Worm (Caenorhabditis elegans) whole organism, mixed stage, embryonic: Measurements from ENCODE around the gene lnp-1.

Source experiments
- M03D4.4 ChIP-seq: sonication (generic microtip); optimal IDR thresholded peaks from 2 replicates; lab custom pipeline; 2017; ENCODE audit warnings: mild to moderate bottlenecking, missing genetic modification characterization, missing compliant biosample characterization
- bed-3 ChIP-seq: fragments of 200-800 bp; sonication (Bioruptor generic); optimal IDR thresholded peaks from 3 replicates; lab custom pipeline; 2018; ENCODE audit warnings: mild to moderate bottlenecking, missing genetic modification characterization, moderate library complexity, missing compliant biosample characterization
- ceh-39 ChIP-seq: fragments of 150-350 bp; optimal IDR thresholded peaks from 2 replicates; lab custom pipeline; 2014; ENCODE audit warnings: missing biosample characterization, missing genetic modification characterization
- ceh-43 ChIP-seq: fragments of 200-800 bp; sonication (Bioruptor generic); optimal IDR thresholded peaks from 2 replicates; lab custom pipeline; 2018; ENCODE audit warnings: mild to moderate bottlenecking, missing genetic modification characterization, moderate library complexity, missing compliant biosample characterization
- ceh-83 ChIP-seq: fragments of 200-800 bp; sonication (Bioruptor generic); optimal IDR thresholded peaks from 2 replicates; lab custom pipeline; 2018; ENCODE audit warnings: mild to moderate bottlenecking, missing genetic modification characterization, missing compliant biosample characterization
- cnd-1 ChIP-seq: fragments of 200-800 bp; sonication (Bioruptor generic); optimal IDR thresholded peaks from 2 replicates; lab custom pipeline; 2018; ENCODE audit warnings: mild to moderate bottlenecking, missing genetic modification characterization, missing compliant biosample characterization
- drap-1 ChIP-seq: fragments of 200-800 bp; sonication (Bioruptor generic); optimal IDR thresholded peaks from 3 replicates; lab custom pipeline; 2018; ENCODE audit warnings: mild to moderate bottlenecking, missing genetic modification characterization, missing compliant biosample characterization
- elt-1 ChIP-seq: sonication (generic microtip); optimal IDR thresholded peaks from 2 replicates; lab custom pipeline; 2017; ENCODE audit warnings: missing genetic modification characterization, mild to moderate bottlenecking, missing compliant biosample characterization, antibody characterized with exemption, moderate library complexity, borderline replicate concordance; ENCODE audit not compliant: insufficient read depth
- flh-1 ChIP-seq: fragments of 200-800 bp; sonication (Bioruptor generic); optimal IDR thresholded peaks from 2 replicates; lab custom pipeline; 2018; ENCODE audit warnings: mild to moderate bottlenecking, missing genetic modification characterization, moderate library complexity, missing compliant biosample characterization
- ham-2 ChIP-seq: fragments of 200-800 bp; sonication (Bioruptor generic); optimal IDR thresholded peaks from 2 replicates; lab custom pipeline; 2018; ENCODE audit warnings: mild to moderate bottlenecking, missing genetic modification characterization, missing compliant biosample characterization
- hlh-1 ChIP-seq: fragments of 150-350 bp; optimal IDR thresholded peaks from 2 replicates; lab custom pipeline; 2014; ENCODE audit warnings: missing biosample characterization, missing genetic modification reagents, missing genetic modification characterization
- lin-13 ChIP-seq: fragments of 150-350 bp; optimal IDR thresholded peaks from 2 replicates; lab custom pipeline; 2014; ENCODE audit warnings: missing biosample characterization, missing genetic modification characterization
- lin-32 ChIP-seq: fragments of 200-800 bp; sonication (Bioruptor generic); optimal IDR thresholded peaks from 2 replicates; lab custom pipeline; 2018; ENCODE audit warnings: mild to moderate bottlenecking, missing genetic modification characterization, missing compliant biosample characterization
- lsy-2 ChIP-seq: fragments of 150-350 bp; optimal IDR thresholded peaks from 2 replicates; lab custom pipeline; 2014; ENCODE audit warnings: missing biosample characterization, missing genetic modification characterization
- mab-5 ChIP-seq: fragments of 150-350 bp; optimal IDR thresholded peaks from 2 replicates; lab custom pipeline; 2014; ENCODE audit warnings: missing biosample characterization, missing genetic modification characterization
- mep-1 ChIP-seq: fragments of 150-350 bp; optimal IDR thresholded peaks from 2 replicates; lab custom pipeline; 2017; ENCODE audit warnings: missing biosample characterization, missing genetic modification reagents, missing genetic modification characterization, inconsistent platforms
- mls-2 ChIP-seq: sonication (generic microtip); optimal IDR thresholded peaks from 2 replicates; lab custom pipeline; 2016; ENCODE audit warnings: mild to moderate bottlenecking, missing genetic modification characterization, moderate library complexity, missing compliant biosample characterization
- nhr-12 ChIP-seq: fragments of 150-350 bp; optimal IDR thresholded peaks from 2 replicates; lab custom pipeline; 2014; ENCODE audit warnings: missing biosample characterization, missing genetic modification characterization
- nhr-2 ChIP-seq: fragments of 150-350 bp; optimal IDR thresholded peaks from 2 replicates; lab custom pipeline; 2014; ENCODE audit warnings: missing biosample characterization, missing genetic modification characterization
- nhr-237 ChIP-seq: fragments of 150-350 bp; optimal IDR thresholded peaks from 2 replicates; lab custom pipeline; 2014; ENCODE audit warnings: missing biosample characterization, missing genetic modification characterization
- nhr-76 ChIP-seq: sonication (generic microtip); optimal IDR thresholded peaks from 2 replicates; lab custom pipeline; 2017; ENCODE audit warnings: missing biosample characterization, missing genetic modification characterization
- pha-4 ChIP-seq: fragments of 150-350 bp; optimal IDR thresholded peaks from 2 replicates; lab custom pipeline; 2018; ENCODE audit warnings: missing biosample characterization, missing genetic modification reagents, missing genetic modification characterization
- sem-2 ChIP-seq: fragments of 200-800 bp; sonication (Bioruptor generic); optimal IDR thresholded peaks from 2 replicates; lab custom pipeline; 2018; ENCODE audit warnings: mild to moderate bottlenecking, missing genetic modification characterization, missing compliant biosample characterization
- sptf-1 ChIP-seq: sonication (generic microtip); optimal IDR thresholded peaks from 2 replicates; lab custom pipeline; 2017; ENCODE audit warnings: mild to moderate bottlenecking, missing genetic modification characterization, moderate library complexity, missing compliant biosample characterization
- tbx-8 ChIP-seq: fragments of 200-800 bp; sonication (Bioruptor generic); optimal IDR thresholded peaks from 2 replicates; lab custom pipeline; 2018; ENCODE audit warnings: mild to moderate bottlenecking, missing genetic modification characterization, moderate library complexity, missing compliant biosample characterization
- unc-120 ChIP-seq: sonication (generic microtip); optimal IDR thresholded peaks from 2 replicates; lab custom pipeline; 2017; ENCODE audit warnings: missing genetic modification characterization, missing compliant biosample characterization; ENCODE audit not compliant: poor library complexity, severe bottlenecking
- unc-39 ChIP-seq: fragments of 150-350 bp; optimal IDR thresholded peaks from 2 replicates; lab custom pipeline; 2014; ENCODE audit warnings: missing biosample characterization, missing genetic modification characterization
- unc-62 ChIP-seq: fragments of 150-350 bp; optimal IDR thresholded peaks from 2 replicates; lab custom pipeline; 2014; ENCODE audit warnings: missing biosample characterization, missing genetic modification reagents, missing genetic modification characterization
- zip-8 ChIP-seq: fragments of 150-350 bp; optimal IDR thresholded peaks from 2 replicates; lab custom pipeline; 2014; ENCODE audit warnings: missing biosample characterization, missing genetic modification characterization
- ztf-11 ChIP-seq: fragments of 150-350 bp; optimal IDR thresholded peaks from 2 replicates; lab custom pipeline; 2014; ENCODE audit warnings: missing biosample characterization, missing genetic modification characterization

The lnp-1 gene

ce11 chrX:4588462-4588861, at the start of gene lnp-1:
Gene lnp-1 (plus strand): TSS chrX:4588762.
- TF ChIP-seq hlh-1 (tag; lab: Kevin White, UChicago) (no peak), ceh-83 (GFP tag; lab: Kevin White, UChicago) (no peak), elt-1 (tag; lab: Kevin White, UChicago) (no peak), tbx-8 (GFP tag; lab: Kevin White, UChicago) (no peak), nhr-12 (tag; lab: Kevin White, UChicago) (no peak), ceh-39 (tag; lab: Kevin White, UChicago) (no peak), sem-2 (GFP tag; lab: Kevin White, UChicago) (no peak), mab-5 (tag; lab: Kevin White, UChicago) (no peak), cnd-1 (tag; lab: Kevin White, UChicago) (no peak), unc-120 (tag; lab: Kevin White, UChicago) (no peak), sptf-1 (tag; lab: Kevin White, UChicago) (no peak)

- TF ChIP-seq nhr-237 (tag; lab: Kevin White, UChicago) (no peak), unc-120 (tag; lab: Kevin White, UChicago) (no peak), drap-1 (no peak), nhr-12 (tag; lab: Kevin White, UChicago) (no peak), sem-2 (GFP tag; lab: Kevin White, UChicago) (no peak), elt-1 (tag; lab: Kevin White, UChicago) (no peak), lin-32 (GFP tag; lab: Kevin White, UChicago) (no peak), mls-2 (tag; lab: Kevin White, UChicago) (no peak), zip-8 (no peak), ceh-39 (tag; lab: Kevin White, UChicago) (no peak), ztf-11 (tag; lab: Kevin White, UChicago) (no peak), flh-1 (no peak), hlh-1 (tag; lab: Kevin White, UChicago) (no peak), lin-13 (tag; lab: Kevin White, UChicago) (no peak), pha-4 (tag; lab: Kevin White, UChicago) (no peak), sptf-1 (tag; lab: Kevin White, UChicago) (no peak), unc-39 (tag; lab: Kevin White, UChicago) (no peak), ceh-43 (GFP tag; lab: Kevin White, UChicago) (no peak), mep-1 (tag; lab: Kevin White, UChicago) (no peak)
- TF ChIP-seq, all 35 proteins: peak for 0
Measured at ce11 chrX:4544543-4544942, 44.0 kb upstream of the lnp-1 start, which contains the start of gene C07A12.2. Gene C07A12.2 (plus strand): TSS chrX:4544843.

- TF ChIP-seq elt-1 (tag; lab: Kevin White, UChicago) (peak; percentile 50), ham-2 (GFP tag; lab: Kevin White, UChicago) (peak; percentile 78), nhr-2 (tag; lab: Kevin White, UChicago) (peak; percentile 58), lsy-2 (tag; lab: Kevin White, UChicago) (no peak), zip-8 (no peak), bed-3 (GFP tag; lab: Kevin White, UChicago) (no peak), unc-120 (tag; lab: Kevin White, UChicago) (no peak)
Measured at ce11 chrX:4548929-4549328, 39.6 kb upstream of the lnp-1 start.

ce11 chrX:4549853-4550596, 38.5 kb upstream of the lnp-1 start, which contains the start of gene C07A12.18:
Gene C07A12.18 (minus strand): TSS chrX:4549903.
- no peak for TF ChIP-seq mep-1 (tag; lab: Kevin White, UChicago)
- TF ChIP-seq ham-2 (GFP tag; lab: Kevin White, UChicago) = peak; percentile 11

- TF ChIP-seq cnd-1 (tag; lab: Kevin White, UChicago) (no peak), bed-3 (GFP tag; lab: Kevin White, UChicago) (no peak), mab-5 (tag; lab: Kevin White, UChicago) (no peak), tbx-8 (GFP tag; lab: Kevin White, UChicago) (no peak), ztf-11 (tag; lab: Kevin White, UChicago) (no peak), lin-13 (tag; lab: Kevin White, UChicago) (no peak), unc-62 (no peak), ceh-43 (GFP tag; lab: Kevin White, UChicago) (no peak), M03D4.4 (tag; lab: Kevin White, UChicago) (no peak), elt-1 (tag; lab: Kevin White, UChicago) (peak; percentile 81), zip-8 (peak; percentile 75), hlh-1 (tag; lab: Kevin White, UChicago) (no peak), nhr-76 (tag; lab: Kevin White, UChicago) (no peak), ham-2 (GFP tag; lab: Kevin White, UChicago) (peak; percentile 99), nhr-237 (tag; lab: Kevin White, UChicago) (no peak), sem-2 (GFP tag; lab: Kevin White, UChicago) (no peak), flh-1 (no peak), ceh-83 (GFP tag; lab: Kevin White, UChicago) (no peak), mep-1 (tag; lab: Kevin White, UChicago) (no peak), lsy-2 (tag; lab: Kevin White, UChicago) (no peak)
Measured at ce11 chrX:4550987-4551386, 37.6 kb upstream of the lnp-1 start.
